Worm (Caenorhabditis elegans) whole organism, L4 larva: ENCODE results near the gene dhs-7.

Source experiments
- D1046.2 ChIP-seq: fragments of 200-800 bp; sonication (Bioruptor generic); IDR thresholded peaks from 2 replicates; pipeline ENCODE4 v1.3.6; 2022; ENCODE audit warnings: missing genetic modification characterization, missing compliant biosample characterization
- Y5F2A.4 ChIP-seq: fragments of 200-800 bp; sonication (Bioruptor generic); optimal IDR thresholded peaks from 2 replicates; lab custom pipeline; 2018; ENCODE audit warnings: mild to moderate bottlenecking, missing genetic modification characterization, missing compliant biosample characterization
- ZK546.5 ChIP-seq, 2 experiments: sonication (generic microtip); optimal IDR thresholded peaks; 2 replicates each; lab custom pipeline; 2017; ENCODE audit warnings: missing biosample characterization in 2 of 2, missing genetic modification characterization in 2 of 2
- attf-4 ChIP-seq: sonication (generic microtip); optimal IDR thresholded peaks from 3 replicates; lab custom pipeline; 2017; ENCODE audit warnings: missing biosample characterization, missing genetic modification characterization
- ceh-44 ChIP-seq: fragments of 200-800 bp; sonication (Bioruptor generic); IDR thresholded peaks from 2 replicates; pipeline ENCODE4 v1.3.6; 2022; ENCODE audit warnings: missing genetic modification reagents, missing genetic modification characterization, missing compliant biosample characterization
- ceh-62 ChIP-seq: sonication (generic microtip); optimal IDR thresholded peaks from 2 replicates; lab custom pipeline; 2017; ENCODE audit warnings: missing biosample characterization, missing genetic modification characterization
- daf-12 ChIP-seq: fragments of 150-350 bp; optimal IDR thresholded peaks from 2 replicates; lab custom pipeline; 2014; ENCODE audit warnings: missing biosample characterization, missing genetic modification reagents, missing genetic modification characterization
- daf-16 ChIP-seq, 3 experiments: sonication (generic microtip); optimal IDR thresholded peaks; 2 replicates each; lab custom pipeline; 2016 to 2017; ENCODE audit warnings: missing genetic modification characterization in 3 of 3, missing genetic modification reagents in 3 of 3, mild to moderate bottlenecking in 2 of 3, missing compliant biosample characterization in 2 of 3, missing biosample characterization in 1 of 3, moderate library complexity in 1 of 3
- daf-8 ChIP-seq: fragments of 200-800 bp; sonication (Bioruptor generic); IDR thresholded peaks from 2 replicates; pipeline ENCODE4 v1.3.6; 2022; ENCODE audit warnings: missing genetic modification characterization, missing compliant biosample characterization
- dmd-6 ChIP-seq: fragments of 200-800 bp; sonication (Bioruptor generic); IDR thresholded peaks from 2 replicates; pipeline ENCODE4 v1.3.6; 2022; ENCODE audit warnings: missing genetic modification reagents, missing genetic modification characterization, missing compliant biosample characterization
- dve-1 ChIP-seq: sonication (generic microtip); optimal IDR thresholded peaks from 2 replicates; lab custom pipeline; 2017; ENCODE audit warnings: antibody characterized with exemption, mild to moderate bottlenecking, missing genetic modification characterization, missing compliant biosample characterization; ENCODE audit not compliant: insufficient read depth
- gei-8 ChIP-seq: fragments of 200-800 bp; sonication (Bioruptor generic); optimal IDR thresholded peaks from 2 replicates; lab custom pipeline; 2018; ENCODE audit warnings: mild to moderate bottlenecking, missing genetic modification characterization, missing compliant biosample characterization
- hif-1 ChIP-seq, 2 experiments: sonication (generic microtip); optimal IDR thresholded peaks; 2 replicates each; lab custom pipeline; 2016 to 2017; ENCODE audit warnings: missing compliant biosample characterization in 2 of 2, missing genetic modification characterization in 2 of 2, missing genetic modification reagents in 2 of 2, missing genotype in 2 of 2, mild to moderate bottlenecking in 1 of 2
- hlh-11 ChIP-seq: fragments of 200-800 bp; sonication (Bioruptor generic); optimal IDR thresholded peaks from 2 replicates; lab custom pipeline; 2018; ENCODE audit warnings: mild to moderate bottlenecking, missing genetic modification characterization, missing compliant biosample characterization
- lin-15B ChIP-seq: fragments of 150-350 bp; sonication (generic microtip); optimal IDR thresholded peaks from 3 replicates; lab custom pipeline; 2014; ENCODE audit warnings: missing biosample characterization, missing genetic modification characterization
- lin-29 ChIP-seq: fragments of 200-800 bp; sonication (Bioruptor generic); IDR thresholded peaks from 2 replicates; pipeline ENCODE4 v1.3.6; 2022; ENCODE audit warnings: missing genetic modification reagents, missing genetic modification characterization, missing compliant biosample characterization
- lin-38 ChIP-seq: fragments of 200-800 bp; sonication (Bioruptor generic); IDR thresholded peaks from 2 replicates; pipeline ENCODE4 v1.3.6; 2022; ENCODE audit warnings: missing genetic modification reagents, missing genetic modification characterization, missing compliant biosample characterization
- mdl-1 ChIP-seq, 2 experiments: fragments of 150-350 bp in 1 of 2; sonication (generic microtip) in 1 of 2; optimal IDR thresholded peaks; 2 replicates each; lab custom pipeline; 2014 to 2017; ENCODE audit warnings: missing biosample characterization in 2 of 2, missing genetic modification characterization in 2 of 2
- mep-1 ChIP-seq: fragments of 150-350 bp; sonication (generic microtip); optimal IDR thresholded peaks from 3 replicates; lab custom pipeline; 2014; ENCODE audit warnings: missing biosample characterization, missing genetic modification characterization
- mxl-2 ChIP-seq: fragments of 200-800 bp; sonication (Bioruptor generic); conservative IDR thresholded peaks from 2 replicates; pipeline ENCODE4 v1.3.6; 2022; ENCODE audit warnings: missing genetic modification reagents, missing genetic modification characterization, missing compliant biosample characterization
- nhr-102 ChIP-seq: sonication (generic microtip); optimal IDR thresholded peaks from 2 replicates; lab custom pipeline; 2016; ENCODE audit warnings: mild to moderate bottlenecking, missing genetic modification characterization, moderate library complexity, missing compliant biosample characterization
- nhr-111 ChIP-seq: fragments of 200-800 bp; sonication (Bioruptor generic); optimal IDR thresholded peaks from 2 replicates; lab custom pipeline; 2018; ENCODE audit warnings: mild to moderate bottlenecking, missing genetic modification characterization, missing compliant biosample characterization
- nhr-25 ChIP-seq: sonication (generic microtip); optimal IDR thresholded peaks from 2 replicates; lab custom pipeline; 2017; ENCODE audit warnings: missing genetic modification characterization, mild to moderate bottlenecking, missing compliant biosample characterization, antibody characterized with exemption, moderate library complexity, borderline replicate concordance; ENCODE audit not compliant: insufficient read depth
- nhr-28 ChIP-seq: fragments of 150-350 bp; optimal IDR thresholded peaks from 2 replicates; lab custom pipeline; 2014; ENCODE audit warnings: missing biosample characterization, missing genetic modification characterization
- nhr-41 ChIP-seq: fragments of 200-800 bp; sonication (Bioruptor generic); IDR thresholded peaks from 2 replicates; pipeline ENCODE4 v1.3.6; 2022; ENCODE audit warnings: missing genetic modification reagents, missing genetic modification characterization, missing compliant biosample characterization
- nhr-48 ChIP-seq: sonication (generic microtip); optimal IDR thresholded peaks from 2 replicates; lab custom pipeline; 2016; ENCODE audit warnings: mild to moderate bottlenecking, missing genetic modification characterization, missing compliant biosample characterization
- nhr-76 ChIP-seq: fragments of 150-350 bp; optimal IDR thresholded peaks from 2 replicates; lab custom pipeline; 2014; ENCODE audit warnings: missing biosample characterization, missing genetic modification characterization
- nhr-77 ChIP-seq: fragments of 150-350 bp; optimal IDR thresholded peaks from 2 replicates; lab custom pipeline; 2014; ENCODE audit warnings: missing biosample characterization, missing genetic modification characterization
- php-3 ChIP-seq: fragments of 200-800 bp; sonication (Bioruptor generic); IDR thresholded peaks from 2 replicates; pipeline ENCODE4 v1.3.6; 2022; ENCODE audit warnings: missing genetic modification reagents, missing genetic modification characterization, missing compliant biosample characterization
- pqm-1 ChIP-seq: sonication (generic microtip); optimal IDR thresholded peaks from 2 replicates; lab custom pipeline; 2017; ENCODE audit warnings: missing biosample characterization, missing genetic modification characterization
- snpc-1.2 ChIP-seq: fragments of 200-800 bp; sonication (Bioruptor generic); IDR thresholded peaks from 2 replicates; pipeline ENCODE4 v1.3.6; 2022; ENCODE audit warnings: missing genetic modification reagents, missing genetic modification characterization, missing compliant biosample characterization
- unc-62 ChIP-seq, 3 experiments: fragments of 150-350 bp in 1 of 3; sonication (generic microtip); optimal IDR thresholded peaks in 2 of 3; peaks in 1 of 3; 1 replicate in 1 of 3; 2 replicates in 2 of 3; lab custom pipeline; 2014 to 2017; ENCODE audit warnings: missing biosample characterization in 3 of 3, missing genetic modification characterization in 3 of 3, missing genetic modification reagents in 3 of 3, missing genotype in 1 of 3
- zag-1 ChIP-seq: fragments of 150-350 bp; optimal IDR thresholded peaks from 2 replicates; lab custom pipeline; 2014; ENCODE audit warnings: missing biosample characterization, missing genetic modification characterization
- zfp-3 ChIP-seq: fragments of 200-800 bp; sonication (Bioruptor generic); conservative IDR thresholded peaks from 2 replicates; pipeline ENCODE4 v1.3.6; 2022; ENCODE audit warnings: missing genetic modification reagents, missing genetic modification characterization, missing compliant biosample characterization
- zip-11 ChIP-seq: fragments of 200-800 bp; sonication (Bioruptor generic); IDR thresholded peaks from 2 replicates; pipeline ENCODE4 v1.3.6; 2022; ENCODE audit warnings: missing genetic modification characterization, missing compliant biosample characterization

The dhs-7 gene

DNA sequence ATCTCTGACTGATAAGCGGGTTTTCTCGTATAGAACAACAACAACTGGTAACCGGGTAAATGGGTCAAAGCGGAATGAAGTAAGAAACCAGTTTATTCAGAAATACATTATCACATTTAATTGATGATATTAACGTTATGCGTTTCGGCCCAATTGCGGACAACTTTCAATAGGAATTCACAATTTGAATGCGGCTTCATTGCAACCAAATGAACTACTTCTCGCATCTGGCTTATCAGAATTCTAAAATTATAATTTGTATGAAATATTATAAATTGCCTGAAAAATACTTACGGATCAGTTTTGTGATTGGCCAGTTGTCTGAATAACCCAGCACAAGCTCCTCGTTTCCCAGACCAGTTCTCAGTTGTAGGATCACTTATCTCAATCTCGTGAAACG is 39.5 kb downstream of the dhs-7 start, which contains the start of gene col-36:
col-36 (minus strand) TSS at position 101 of the 400 bp plus-strand sequence.
- TF ChIP-seq gei-8 (GFP tag; lab: Kevin White, UChicago) (no peak), php-3 (GFP tag; lab: Robert Waterston, UW) (no peak), ceh-44 (GFP tag; lab: Robert Waterston, UW) (no peak), ZK546.5 (tag; optimal IDR thresholded peaks at IDR 0.05; lab: Kevin White, UChicago) (no peak), nhr-76 (tag; lab: Kevin White, UChicago) (no peak), lin-15B (tag; lab: Kevin White, UChicago) (no peak), zag-1 (tag; lab: Kevin White, UChicago) (no peak), lin-38 (no peak), nhr-28 (tag; lab: Kevin White, UChicago) (no peak), mxl-2 (GFP tag; lab: Robert Waterston, UW) (no peak), mdl-1 (tag; optimal IDR thresholded peaks at IDR 0.05; lab: Kevin White, UChicago) (no peak), daf-12 (tag; lab: Kevin White, UChicago) (no peak), zfp-3 (no peak), hif-1 (tag; optimal IDR thresholded peaks at IDR 0.05; lab: Kevin White, UChicago) (no peak), lin-29 (GFP tag; lab: Robert Waterston, UW) (no peak), nhr-41 (GFP tag; lab: Robert Waterston, UW) (no peak), ceh-62 (tag; lab: Kevin White, UChicago) (no peak)
- TF ChIP-seq, all 104 proteins: peak for 0

ce11 chrII:7166768-7167167 is 41.5 kb downstream of the dhs-7 start:
- TF ChIP-seq nhr-77 = peak; percentile 76
- no peak for TF ChIP-seq zip-11 (GFP tag; lab: Robert Waterston, UW)
- no peak for TF ChIP-seq Y5F2A.4
- peak; percentile 12 for TF ChIP-seq nhr-48 (tag; lab: Kevin White, UChicago)
- peak; percentile 90 for TF ChIP-seq php-3 (GFP tag; lab: Robert Waterston, UW)
- TF ChIP-seq nhr-102 (tag; lab: Kevin White, UChicago) = peak; percentile 46
- TF ChIP-seq nhr-25 (tag; lab: Kevin White, UChicago) = no peak
- TF ChIP-seq attf-4 (tag; lab: Kevin White, UChicago) = no peak
- TF ChIP-seq D1046.2 (GFP tag; lab: Robert Waterston, UW) = no peak
- peak; percentile 60 for TF ChIP-seq hlh-11 (tag; lab: Kevin White, UChicago)
- peak; percentile 97 for TF ChIP-seq nhr-28 (tag; lab: Kevin White, UChicago)
- TF ChIP-seq pqm-1 (tag; lab: Kevin White, UChicago) = peak; percentile 92
- TF ChIP-seq dmd-6 (GFP tag; lab: Robert Waterston, UW) = peak; percentile 91
- TF ChIP-seq mdl-1 (tag; optimal IDR thresholded peaks at IDR 0.05; lab: Kevin White, UChicago) = no peak
- peak; percentile 80 for TF ChIP-seq dve-1
- TF ChIP-seq mep-1 = no peak
- no peak for TF ChIP-seq daf-16 (GFP tag; optimal IDR thresholded peaks at IDR 0.05; lab: Kevin White, UChicago)
- peak; percentile 65 for TF ChIP-seq daf-16 (tag; optimal IDR thresholded peaks at IDR 0.05; lab: Kevin White, UChicago)

DNA sequence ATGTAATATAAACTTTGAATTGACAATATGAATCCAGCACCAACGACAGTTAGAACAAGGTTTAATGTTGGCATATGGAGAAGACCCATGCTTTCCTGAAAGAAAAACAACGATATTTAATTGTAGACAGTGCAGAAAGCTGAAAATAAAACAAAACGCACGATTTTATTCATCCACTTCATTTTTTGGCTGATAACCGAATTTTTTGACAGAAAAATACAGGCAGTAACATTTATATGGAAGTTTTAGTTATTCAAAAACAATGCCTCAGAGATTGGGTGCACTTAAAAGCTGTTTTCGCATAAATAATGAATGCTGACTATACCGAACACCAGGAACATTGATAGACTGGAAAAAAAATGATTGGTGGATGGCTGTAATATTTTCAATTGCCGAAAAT is 42.5 kb downstream of the dhs-7 start, which contains the start of gene mfsd-13.2:
mfsd-13.2 (minus strand) TSS at position 101 of the 400 bp plus-strand sequence.
- no peak for TF ChIP-seq snpc-1.2 (GFP tag; lab: Robert Waterston, UW)
- no peak for TF ChIP-seq nhr-111 (GFP tag; lab: Kevin White, UChicago)
- peak in 1 of 2 experiments; percentile 76 for TF ChIP-seq unc-62 (GFP tag; optimal IDR thresholded peaks at IDR 0.05 in 1 of 2; lab: Kevin White, UChicago)
- no peak for TF ChIP-seq unc-62 (tag; optimal IDR thresholded peaks at IDR 0.05; lab: Kevin White, UChicago)

- TF ChIP-seq daf-8 (GFP tag; lab: Robert Waterston, UW) (no peak), unc-62 (GFP tag; optimal IDR thresholded peaks at IDR 0.05 in 1 of 2; lab: Kevin White, UChicago) (peak in 1 of 2 experiments; percentile 30), unc-62 (tag; optimal IDR thresholded peaks at IDR 0.05; lab: Kevin White, UChicago) (no peak)
These were observed 46.7 kb downstream of the dhs-7 start, which contains the start of gene C27H5.12 for ce11 chrII:7161512-7161911. C27H5.12 (minus strand) TSS chrII:7161612.
